Fruit fly (Drosophila melanogaster) whole organism, embryonic: ENCODE measurements around the gene CG33298.

ENCODE experiments used
- CG10274 ChIP-seq: fragments of 200-800 bp; sonication (Bioruptor generic); optimal IDR thresholded peaks from 3 replicates; lab custom pipeline; 2017; ENCODE audit warnings: missing biosample characterization, mild to moderate bottlenecking, missing genetic modification characterization
- CG10321 ChIP-seq: fragments of 200-800 bp; sonication (Bioruptor generic); IDR thresholded peaks from 2 replicates; pipeline ENCODE4 v1.3.6; 2022; ENCODE audit warnings: missing biosample characterization, missing genetic modification characterization
- CG12744 ChIP-seq: fragments of 200-800 bp; sonication (Bioruptor generic); optimal IDR thresholded peaks from 2 replicates; lab custom pipeline; 2016; ENCODE audit warnings: missing biosample characterization, missing genetic modification characterization
- CG13775 ChIP-seq: fragments of 200-800 bp; sonication (Bioruptor generic); optimal IDR thresholded peaks from 3 replicates; lab custom pipeline; 2017; ENCODE audit warnings: missing biosample characterization, mild to moderate bottlenecking, missing genetic modification characterization
- CG16813 ChIP-seq: fragments of 200-800 bp; sonication (Bioruptor generic); IDR thresholded peaks from 3 replicates; pipeline ENCODE4 v1.3.6; 2022; ENCODE audit warnings: missing biosample characterization, missing genetic modification characterization; ENCODE audit not compliant: partially characterized antibody
- CG30403 ChIP-seq: fragments of 200-800 bp; sonication (Bioruptor generic); optimal IDR thresholded peaks from 3 replicates; lab custom pipeline; 2016; ENCODE audit warnings: missing biosample characterization, missing genetic modification characterization
- CG30431 ChIP-seq: fragments of 200-800 bp; sonication (Bioruptor generic); optimal IDR thresholded peaks from 2 replicates; lab custom pipeline; 2017; ENCODE audit warnings: missing biosample characterization, missing genetic modification characterization
- CG31441 ChIP-seq: fragments of 200-800 bp; sonication (Bioruptor generic); IDR thresholded peaks from 2 replicates; pipeline ENCODE4 v1.3.6; 2022; ENCODE audit warnings: missing biosample characterization, missing genetic modification characterization
- CG32772 ChIP-seq: fragments of 200-800 bp; sonication (Bioruptor generic); IDR thresholded peaks from 2 replicates; pipeline ENCODE4 v1.3.6; 2022; ENCODE audit warnings: missing biosample characterization, missing genetic modification characterization
- CG33557 ChIP-seq: fragments of 200-800 bp; sonication (Bioruptor generic); optimal IDR thresholded peaks from 2 replicates; lab custom pipeline; 2019; ENCODE audit warnings: missing biosample characterization, mild to moderate bottlenecking, missing genetic modification characterization, moderate library complexity
- CG3407 ChIP-seq: fragments of 200-800 bp; sonication (Bioruptor generic); optimal IDR thresholded peaks from 2 replicates; lab custom pipeline; 2018; ENCODE audit warnings: missing biosample characterization, mild to moderate bottlenecking, missing genetic modification characterization
- CG3847 ChIP-seq: fragments of 200-800 bp; sonication (Bioruptor generic); IDR thresholded peaks from 2 replicates; pipeline ENCODE4 v1.3.6; 2022; ENCODE audit warnings: missing biosample characterization, missing genetic modification characterization
- CG4328 ChIP-seq: fragments of 200-800 bp; sonication (Bioruptor generic); optimal IDR thresholded peaks from 3 replicates; lab custom pipeline; 2017; ENCODE audit warnings: missing biosample characterization, missing genetic modification reagents, missing genetic modification characterization
- CG4730 ChIP-seq: fragments of 200-800 bp; sonication (Bioruptor generic); IDR thresholded peaks from 2 replicates; pipeline ENCODE4 v1.3.6; 2022; ENCODE audit warnings: missing biosample characterization, missing genetic modification characterization
- CG6854 ChIP-seq: fragments of 200-800 bp; sonication (Bioruptor generic); optimal IDR thresholded peaks from 3 replicates; lab custom pipeline; 2017; ENCODE audit warnings: missing biosample characterization, mild to moderate bottlenecking, missing genetic modification characterization
- CG7357 ChIP-seq: fragments of 200-800 bp; sonication (Bioruptor generic); IDR thresholded peaks from 3 replicates; pipeline ENCODE4 v1.3.6; 2022; ENCODE audit warnings: missing biosample characterization, missing genetic modification characterization
- CG7372 ChIP-seq: fragments of 200-800 bp; sonication (Bioruptor generic); IDR thresholded peaks from 2 replicates; pipeline ENCODE4 v1.3.6; 2022; ENCODE audit warnings: missing biosample characterization, missing genetic modification characterization
- CG7745 ChIP-seq: fragments of 200-800 bp; sonication (Bioruptor generic); optimal IDR thresholded peaks from 2 replicates; lab custom pipeline; 2018; ENCODE audit warnings: missing biosample characterization, mild to moderate bottlenecking, missing genetic modification characterization, moderate library complexity
- CG7987 ChIP-seq: fragments of 200-800 bp; sonication (Bioruptor generic); optimal IDR thresholded peaks from 2 replicates; lab custom pipeline; 2018; ENCODE audit warnings: missing biosample characterization, mild to moderate bottlenecking, missing genetic modification characterization, moderate library complexity
- CG8924 ChIP-seq: fragments of 200-800 bp; optimal IDR thresholded peaks from 3 replicates; lab custom pipeline; 2019; ENCODE audit warnings: missing biosample characterization, mild to moderate bottlenecking, missing genetic modification characterization, moderate library complexity
- E2f1 ChIP-seq: fragments of 200-800 bp; sonication (Bioruptor generic); IDR thresholded peaks from 2 replicates; pipeline ENCODE4 v1.3.6; 2022; ENCODE audit warnings: missing biosample characterization, missing genetic modification characterization
- E2f2 ChIP-seq: fragments of 200-800 bp; sonication (Bioruptor generic); IDR thresholded peaks from 2 replicates; pipeline ENCODE4 v1.3.6; 2022; ENCODE audit warnings: missing biosample characterization, missing genetic modification characterization
- Ets65A ChIP-seq: fragments of 200-800 bp; sonication (Bioruptor generic); peaks from one replicate; lab custom pipeline; 2016; ENCODE audit warnings: missing biosample characterization, missing genetic modification characterization
- Fer2 ChIP-seq: fragments of 200-800 bp; sonication (Bioruptor generic); optimal IDR thresholded peaks from 2 replicates; lab custom pipeline; 2018; ENCODE audit warnings: missing biosample characterization, mild to moderate bottlenecking, missing genetic modification characterization, moderate library complexity
- GATAe ChIP-seq: fragments of 200-800 bp; sonication (Bioruptor generic); conservative IDR thresholded peaks from 2 replicates; pipeline ENCODE4 v1.3.6; 2022; ENCODE audit warnings: missing biosample characterization, missing genetic modification characterization
- Kr ChIP-seq: fragments of 200-800 bp; sonication (Bioruptor generic); optimal IDR thresholded peaks from 2 replicates; lab custom pipeline; 2017; ENCODE audit warnings: missing biosample characterization, mild to moderate bottlenecking, missing genetic modification characterization
- Med ChIP-seq: fragments of 200-800 bp; sonication (Bioruptor generic); peaks from one replicate; lab custom pipeline; 2016; ENCODE audit warnings: missing biosample characterization, missing genetic modification characterization, mild to moderate bottlenecking, inconsistent platforms, moderate library complexity
- Opbp ChIP-seq: fragments of 200-800 bp; sonication (Bioruptor generic); IDR thresholded peaks from 3 replicates; pipeline ENCODE4 v1.3.6; 2022; ENCODE audit warnings: missing biosample characterization, missing genetic modification characterization; ENCODE audit not compliant: partially characterized antibody
- Rfx ChIP-seq: fragments of 200-800 bp; sonication (Bioruptor generic); IDR thresholded peaks from 2 replicates; pipeline ENCODE4 v1.3.6; 2022; ENCODE audit warnings: missing biosample characterization, missing genetic modification characterization
- Side ChIP-seq: fragments of 200-800 bp; sonication (Bioruptor generic); optimal IDR thresholded peaks from 2 replicates; lab custom pipeline; 2016; ENCODE audit warnings: missing biosample characterization, missing genetic modification characterization
- Spps ChIP-seq: fragments of 200-800 bp; sonication (Bioruptor generic); optimal IDR thresholded peaks from 2 replicates; lab custom pipeline; 2018; ENCODE audit warnings: missing biosample characterization, mild to moderate bottlenecking, missing genetic modification characterization
- bowl ChIP-seq: fragments of 200-800 bp; sonication (Bioruptor generic); IDR thresholded peaks from 2 replicates; pipeline ENCODE4 v1.3.6; 2022; ENCODE audit warnings: missing biosample characterization, missing genetic modification characterization
- crol ChIP-seq: fragments of 200-800 bp; sonication (Bioruptor generic); IDR thresholded peaks from 2 replicates; pipeline ENCODE4 v1.3.6; 2022; ENCODE audit warnings: missing biosample characterization, missing genetic modification characterization
- eyg ChIP-seq: fragments of 200-800 bp; sonication (Bioruptor generic); optimal IDR thresholded peaks from 3 replicates; lab custom pipeline; 2016; ENCODE audit warnings: missing biosample characterization, missing genetic modification characterization
- fd3F ChIP-seq: fragments of 200-800 bp; sonication (Bioruptor generic); optimal IDR thresholded peaks from 2 replicates; lab custom pipeline; 2018; ENCODE audit warnings: missing biosample characterization, mild to moderate bottlenecking, missing genetic modification characterization, moderate library complexity
- gce ChIP-seq: fragments of 200-800 bp; sonication (Bioruptor generic); IDR thresholded peaks from 3 replicates; pipeline ENCODE4 v1.3.6; 2022; ENCODE audit warnings: missing biosample characterization, missing genetic modification characterization
- kni ChIP-seq: fragments of 200-800 bp; sonication (Bioruptor generic); optimal IDR thresholded peaks from 3 replicates; lab custom pipeline; 2017; ENCODE audit warnings: mild to moderate bottlenecking, missing biosample characterization, missing genetic modification reagents, missing genetic modification characterization
- onecut ChIP-seq: fragments of 200-800 bp; sonication (Bioruptor generic); IDR thresholded peaks from 2 replicates; pipeline ENCODE4 v1.3.6; 2022; ENCODE audit warnings: missing biosample characterization, missing genetic modification characterization
- peb ChIP-seq: fragments of 200-800 bp; sonication (Bioruptor generic); IDR thresholded peaks from 2 replicates; pipeline ENCODE4 v1.3.6; 2022; ENCODE audit warnings: missing biosample characterization, missing genetic modification characterization
- pnt ChIP-seq: fragments of 200-800 bp; sonication (Bioruptor generic); optimal IDR thresholded peaks from 3 replicates; lab custom pipeline; 2016; ENCODE audit warnings: missing biosample characterization, missing genetic modification characterization
- ranshi ChIP-seq: fragments of 200-800 bp; sonication (Bioruptor generic); IDR thresholded peaks from 2 replicates; pipeline ENCODE4 v1.3.6; 2022; ENCODE audit warnings: missing biosample characterization, missing genetic modification characterization
- rib ChIP-seq: fragments of 200-800 bp; sonication (Bioruptor generic); IDR thresholded peaks from 2 replicates; pipeline ENCODE4 v1.3.6; 2022; ENCODE audit warnings: missing biosample characterization, missing genetic modification characterization
- row ChIP-seq: fragments of 200-800 bp; sonication (Bioruptor generic); IDR thresholded peaks from 3 replicates; pipeline ENCODE4 v1.3.6; 2022; ENCODE audit warnings: missing biosample characterization, missing genetic modification characterization
- run ChIP-seq: fragments of 200-800 bp; sonication (Bioruptor generic); optimal IDR thresholded peaks from 3 replicates; lab custom pipeline; 2018; ENCODE audit warnings: missing biosample characterization, mild to moderate bottlenecking, missing genetic modification characterization
- sc ChIP-seq, 3 experiments: fragments of >200 bp in 2 of 3; fragments of 200-800 bp in 1 of 3; sonication (Bioruptor generic) in 1 of 3; optimal IDR thresholded peaks; 2 replicates in 2 of 3; 3 replicates in 1 of 3; lab custom pipeline; 2017; ENCODE audit warnings: mild to moderate bottlenecking in 1 of 3, missing biosample characterization in 1 of 3, missing genetic modification characterization in 1 of 3, missing genetic modification reagents in 1 of 3
- sens ChIP-seq: fragments of 200-800 bp; sonication (Bioruptor generic); peaks from one replicate; lab custom pipeline; 2016; ENCODE audit warnings: missing biosample characterization, missing genetic modification characterization
- sr ChIP-seq: fragments of 200-800 bp; sonication (Bioruptor generic); IDR thresholded peaks from 3 replicates; pipeline ENCODE4 v1.3.6; 2022; ENCODE audit warnings: missing biosample characterization, missing genetic modification characterization
- tap ChIP-seq: fragments of 200-800 bp; optimal IDR thresholded peaks from 3 replicates; lab custom pipeline; 2019; ENCODE audit warnings: missing biosample characterization, mild to moderate bottlenecking, missing genetic modification characterization, moderate library complexity
- tio ChIP-seq: fragments of 200-800 bp; sonication (Bioruptor generic); optimal IDR thresholded peaks from 2 replicates; lab custom pipeline; 2017; ENCODE audit warnings: missing biosample characterization, missing genetic modification characterization, inconsistent platforms
- z ChIP-seq: fragments of 200-800 bp; sonication (Bioruptor generic); IDR thresholded peaks from 3 replicates; pipeline ENCODE4 v1.3.6; 2022; ENCODE audit warnings: missing biosample characterization, missing genetic modification characterization

The CG33298 gene

dm6 chr2L:9564527-9564926 is 69.3 kb downstream of the CG33298 start (continued):
- no peak for TF ChIP-seq CG12744 (GFP tag; lab: Kevin White, UChicago)
- no peak for TF ChIP-seq ranshi
- no peak for TF ChIP-seq CG10321
- TF ChIP-seq CG13775 (GFP tag; lab: Kevin White, UChicago), result peak; percentile 13
- TF ChIP-seq gce (GFP tag; lab: Robert Waterston, UW), result no peak
- no peak for TF ChIP-seq CG7357 (GFP tag; lab: Robert Waterston, UW)
- TF ChIP-seq CG30431 (GFP tag; lab: Kevin White, UChicago), result no peak
- TF ChIP-seq Spps (tag; lab: Kevin White, UChicago), result no peak
- TF ChIP-seq bowl (GFP tag; lab: Robert Waterston, UW), result no peak
- no peak for TF ChIP-seq CG10274 (GFP tag; lab: Kevin White, UChicago)
- no peak for TF ChIP-seq eyg (GFP tag; lab: Kevin White, UChicago)
- TF ChIP-seq z (GFP tag; lab: Robert Waterston, UW), result no peak
- peak; percentile 72 for TF ChIP-seq sens
- TF ChIP-seq rib (GFP tag; lab: Robert Waterston, UW), result no peak
- no peak for TF ChIP-seq run (tag; lab: Kevin White, UChicago)
- peak; percentile 26 for TF ChIP-seq tap (tag; lab: Kevin White, UChicago)
- no peak for TF ChIP-seq CG33557 (GFP tag; lab: Kevin White, UChicago)
- TF ChIP-seq Fer2 (tag; lab: Kevin White, UChicago), result no peak
- TF ChIP-seq CG7987 (GFP tag; lab: Kevin White, UChicago), result no peak
- TF ChIP-seq Opbp (GFP tag; lab: Robert Waterston, UW), result no peak
- no peak for TF ChIP-seq Kr

- TF ChIP-seq Med, result peak; percentile 38
- no peak for TF ChIP-seq CG7745 (tag; lab: Kevin White, UChicago)
- no peak for TF ChIP-seq kni
- TF ChIP-seq tio, result no peak
- no peak for TF ChIP-seq peb (GFP tag; lab: Robert Waterston, UW)
- 0 out of 2 replicates have a peak, but pooled peaks have one; percentile 10 for TF ChIP-seq CG4730
- TF ChIP-seq Ets65A (GFP tag; lab: Kevin White, UChicago), result peak; percentile 10
- no peak for TF ChIP-seq CG4328 (GFP tag; lab: Kevin White, UChicago)
- 0 out of 2 replicates have a peak, but pooled peaks have one; percentile 20 for TF ChIP-seq Rfx (GFP tag; lab: Robert Waterston, UW)
- TF ChIP-seq E2f1 (GFP tag; lab: Robert Waterston, UW), result no peak
- TF ChIP-seq row (GFP tag; lab: Robert Waterston, UW), result 0 out of 3 replicates have a peak, but pooled peaks have one; percentile 17
- peak; percentile 71 for TF ChIP-seq crol
- TF ChIP-seq sr (GFP tag; lab: Robert Waterston, UW), result peak; percentile 55; the same call in 2 of the 3 replicates
- no peak for TF ChIP-seq CG3847 (GFP tag; lab: Robert Waterston, UW)
- peak; percentile 11; the same call in 1 of the 2 replicates for TF ChIP-seq CG32772 (GFP tag; lab: Robert Waterston, UW)
- no peak for TF ChIP-seq CG7987 (GFP tag; lab: Kevin White, UChicago)
- TF ChIP-seq CG7372, result 0 out of 2 replicates have a peak, but pooled peaks have one; percentile 9
Measured at dm6 chr2L:9565387-9565786, 70.1 kb downstream of the CG33298 start, which contains the start of gene CG46468. TSS of gene CG46468 (minus strand) at chr2L:9565438.

- TF ChIP-seq Side (GFP tag; lab: Kevin White, UChicago), result no peak
- TF ChIP-seq CG3407 (GFP tag; lab: Kevin White, UChicago), result no peak
- TF ChIP-seq gce (GFP tag; lab: Robert Waterston, UW), result no peak
- TF ChIP-seq onecut (GFP tag; lab: Robert Waterston, UW), result peak; percentile 43
- no peak for TF ChIP-seq sc (optimal IDR thresholded peaks at IDR 0.05; lab: Kevin White, UChicago)
- no peak for TF ChIP-seq sc (GFP tag; optimal IDR thresholded peaks at IDR 0.05; lab: Kevin White, UChicago)
- no peak for TF ChIP-seq CG30403
- TF ChIP-seq CG16813 (GFP tag; lab: Robert Waterston, UW), result 0 out of 3 replicates have a peak, but pooled peaks have one; percentile 25
- no peak for TF ChIP-seq CG31441
- no peak for TF ChIP-seq pnt (GFP tag; lab: Kevin White, UChicago)
- peak; percentile 3 for TF ChIP-seq CG6854
- no peak for TF ChIP-seq GATAe
- TF ChIP-seq CG8924 (tag; lab: Kevin White, UChicago), result no peak
- TF ChIP-seq fd3F (GFP tag; lab: Kevin White, UChicago), result no peak
- no peak for TF ChIP-seq Rfx (GFP tag; lab: Robert Waterston, UW)
- TF ChIP-seq E2f2 (GFP tag; lab: Robert Waterston, UW), result no peak
Measured at dm6 chr2L:9566656-9567055, 71.4 kb downstream of the CG33298 start, which contains the start of gene jp. TSS of gene jp (minus strand) at chr2L:9566750.
